Worm (Caenorhabditis elegans) whole organism, mixed stage, embryonic: Measurements from ENCODE around the gene Y53G8AM.8.

Source experiments
- ceh-39 ChIP-seq: fragments of 150-350 bp; optimal IDR thresholded peaks from 2 replicates; lab custom pipeline; 2014; ENCODE audit warnings: missing biosample characterization, missing genetic modification characterization
- ceh-43 ChIP-seq: fragments of 200-800 bp; sonication (Bioruptor generic); optimal IDR thresholded peaks from 2 replicates; lab custom pipeline; 2018; ENCODE audit warnings: mild to moderate bottlenecking, missing genetic modification characterization, moderate library complexity, missing compliant biosample characterization
- elt-3 ChIP-seq: fragments of 150-350 bp; optimal IDR thresholded peaks from 2 replicates; lab custom pipeline; 2014; ENCODE audit warnings: missing biosample characterization, missing genetic modification characterization
- nhr-237 ChIP-seq: fragments of 150-350 bp; optimal IDR thresholded peaks from 2 replicates; lab custom pipeline; 2014; ENCODE audit warnings: missing biosample characterization, missing genetic modification characterization
- nhr-28 ChIP-seq: fragments of 150-350 bp; optimal IDR thresholded peaks from 2 replicates; lab custom pipeline; 2014; ENCODE audit warnings: missing biosample characterization, missing genetic modification characterization
- pha-4 ChIP-seq: fragments of 150-350 bp; optimal IDR thresholded peaks from 2 replicates; lab custom pipeline; 2018; ENCODE audit warnings: missing biosample characterization, missing genetic modification reagents, missing genetic modification characterization
- unc-120 ChIP-seq: sonication (generic microtip); optimal IDR thresholded peaks from 2 replicates; lab custom pipeline; 2017; ENCODE audit warnings: missing genetic modification characterization, missing compliant biosample characterization; ENCODE audit not compliant: poor library complexity, severe bottlenecking
- unc-39 ChIP-seq: fragments of 150-350 bp; optimal IDR thresholded peaks from 2 replicates; lab custom pipeline; 2014; ENCODE audit warnings: missing biosample characterization, missing genetic modification characterization

ce11 chrIII:3241361-3241760 lies 37.1 kb downstream of the Y53G8AM.8 start:
- TF ChIP-seq nhr-237 (tag; lab: Kevin White, UChicago): no peak
- no peak for TF ChIP-seq pha-4
- TF ChIP-seq elt-3: no peak
- TF ChIP-seq ceh-39 (tag; lab: Kevin White, UChicago): no peak
- TF ChIP-seq unc-120 (tag; lab: Kevin White, UChicago): no peak
- TF ChIP-seq ceh-43 (GFP tag; lab: Kevin White, UChicago): no peak
- no peak for TF ChIP-seq nhr-28 (tag; lab: Kevin White, UChicago)
- TF ChIP-seq unc-39 (tag; lab: Kevin White, UChicago): no peak
